Fruit fly (Drosophila melanogaster) whole organism, embryonic: Measurements from ENCODE around the gene Ir7g.
A peak's percentile ranks its signal among the peaks of the same experiment; 100 is the strongest.

Source experiments
- Antp ChIP-seq: fragments of 200-800 bp; sonication (Bioruptor generic); optimal IDR thresholded peaks from 3 replicates; lab custom pipeline; 2016; ENCODE audit warnings: missing biosample characterization, missing genetic modification characterization
- Atf-2 ChIP-seq: fragments of 200-800 bp; sonication (Bioruptor generic); optimal IDR thresholded peaks from 2 replicates; lab custom pipeline; 2016; ENCODE audit warnings: missing biosample characterization, missing genetic modification characterization
- Atf3 ChIP-seq: fragments of 200-800 bp; sonication (Bioruptor generic); optimal IDR thresholded peaks from 3 replicates; lab custom pipeline; 2016; ENCODE audit warnings: missing biosample characterization, missing genetic modification characterization
- BtbVII ChIP-seq: fragments of 200-800 bp; sonication (Bioruptor generic); optimal IDR thresholded peaks from 3 replicates; lab custom pipeline; 2017; ENCODE audit warnings: missing biosample characterization, mild to moderate bottlenecking, missing genetic modification characterization
- CG11247 ChIP-seq: fragments of 200-800 bp; sonication (Bioruptor generic); IDR thresholded peaks from 2 replicates; pipeline ENCODE4 v1.3.6; 2022; ENCODE audit warnings: missing biosample characterization, missing genetic modification characterization
- CG12299 ChIP-seq: fragments of 200-800 bp; sonication (Bioruptor generic); optimal IDR thresholded peaks from 2 replicates; lab custom pipeline; 2018; ENCODE audit warnings: missing biosample characterization, mild to moderate bottlenecking, missing genetic modification characterization
- CG13624 ChIP-seq: fragments of 200-800 bp; sonication (Bioruptor generic); optimal IDR thresholded peaks from 2 replicates; lab custom pipeline; 2016; ENCODE audit warnings: missing biosample characterization, missing genetic modification characterization
- CG17568 ChIP-seq: fragments of 200-800 bp; sonication (Bioruptor generic); optimal IDR thresholded peaks from 2 replicates; lab custom pipeline; 2018; ENCODE audit warnings: missing biosample characterization, mild to moderate bottlenecking, missing genetic modification characterization, moderate library complexity
- CG18599 ChIP-seq: fragments of 200-800 bp; sonication (Bioruptor generic); optimal IDR thresholded peaks from 3 replicates; lab custom pipeline; 2017; ENCODE audit warnings: missing biosample characterization, missing genetic modification characterization, mild to moderate bottlenecking, moderate library complexity, missing genetic modification reagents
- CG2199 ChIP-seq: fragments of 200-800 bp; sonication (Bioruptor generic); IDR thresholded peaks from 3 replicates; pipeline ENCODE4 v1.3.6; 2022; ENCODE audit warnings: missing biosample characterization, missing genetic modification characterization
- CG2202 ChIP-seq: fragments of 200-800 bp; sonication (Bioruptor generic); optimal IDR thresholded peaks from 2 replicates; lab custom pipeline; 2018; ENCODE audit warnings: missing biosample characterization, mild to moderate bottlenecking, missing genetic modification characterization
- CG2875 ChIP-seq: fragments of 200-800 bp; sonication (Bioruptor generic); optimal IDR thresholded peaks from 2 replicates; lab custom pipeline; 2017; ENCODE audit warnings: missing biosample characterization, mild to moderate bottlenecking, missing genetic modification characterization, missing genetic modification reagents
- CG3838 ChIP-seq: fragments of 200-800 bp; sonication (Bioruptor generic); optimal IDR thresholded peaks from 3 replicates; lab custom pipeline; 2016; ENCODE audit warnings: missing biosample characterization, missing genetic modification characterization
- CG4282 ChIP-seq: fragments of 200-800 bp; sonication (Bioruptor generic); optimal IDR thresholded peaks from 2 replicates; lab custom pipeline; 2016; ENCODE audit warnings: missing biosample characterization, missing genetic modification characterization
- CG7357 ChIP-seq: fragments of 200-800 bp; sonication (Bioruptor generic); IDR thresholded peaks from 3 replicates; pipeline ENCODE4 v1.3.6; 2022; ENCODE audit warnings: missing biosample characterization, missing genetic modification characterization
- CG7372 ChIP-seq: fragments of 200-800 bp; sonication (Bioruptor generic); IDR thresholded peaks from 2 replicates; pipeline ENCODE4 v1.3.6; 2022; ENCODE audit warnings: missing biosample characterization, missing genetic modification characterization
- CG9215 ChIP-seq: fragments of 200-800 bp; sonication (Bioruptor generic); IDR thresholded peaks from 2 replicates; pipeline ENCODE4 v1.3.6; 2022; ENCODE audit warnings: missing biosample characterization, missing genetic modification characterization
- CHES-1-like ChIP-seq: fragments of 200-800 bp; sonication (Bioruptor generic); optimal IDR thresholded peaks from 2 replicates; lab custom pipeline; 2016; ENCODE audit warnings: missing biosample characterization, missing genetic modification characterization
- Doc3 ChIP-seq: fragments of 200-800 bp; sonication (Bioruptor generic); IDR thresholded peaks from 3 replicates; pipeline ENCODE4 v1.3.6; 2022; ENCODE audit warnings: missing biosample characterization, missing genetic modification characterization; ENCODE audit not compliant: partially characterized antibody
- Elba2 ChIP-seq: fragments of 200-800 bp; sonication (Bioruptor generic); optimal IDR thresholded peaks from 3 replicates; lab custom pipeline; 2016; ENCODE audit warnings: missing biosample characterization, missing genetic modification characterization
- HHEX ChIP-seq: fragments of 200-800 bp; sonication (Bioruptor generic); optimal IDR thresholded peaks from 3 replicates; lab custom pipeline; 2017; ENCODE audit warnings: missing biosample characterization, mild to moderate bottlenecking, missing genetic modification characterization, missing genetic modification reagents
- HmgZ ChIP-seq: fragments of 200-800 bp; sonication (Bioruptor generic); optimal IDR thresholded peaks from 2 replicates; lab custom pipeline; 2018; ENCODE audit warnings: missing biosample characterization, mild to moderate bottlenecking, missing genetic modification characterization
- Kr ChIP-seq: fragments of 200-800 bp; sonication (Bioruptor generic); optimal IDR thresholded peaks from 2 replicates; lab custom pipeline; 2017; ENCODE audit warnings: missing biosample characterization, mild to moderate bottlenecking, missing genetic modification characterization
- Lim3 ChIP-seq: fragments of 200-800 bp; sonication (Bioruptor generic); IDR thresholded peaks from 2 replicates; pipeline ENCODE4 v1.3.6; 2022; ENCODE audit warnings: missing biosample characterization, missing genetic modification characterization
- MESR4 ChIP-seq: fragments of 200-800 bp; sonication (Bioruptor generic); optimal IDR thresholded peaks from 2 replicates; lab custom pipeline; 2018; ENCODE audit warnings: missing biosample characterization, mild to moderate bottlenecking, missing genetic modification characterization, moderate library complexity
- Mes4 ChIP-seq: fragments of 200-800 bp; sonication (Bioruptor generic); optimal IDR thresholded peaks from 2 replicates; lab custom pipeline; 2016; ENCODE audit warnings: missing biosample characterization, missing genetic modification characterization
- Poxn ChIP-seq: fragments of 200-800 bp; sonication (Bioruptor generic); IDR thresholded peaks from 2 replicates; pipeline ENCODE4 v1.3.6; 2022; ENCODE audit warnings: missing biosample characterization, missing genetic modification characterization
- Ravus ChIP-seq: fragments of 200-800 bp; sonication (Bioruptor generic); IDR thresholded peaks from 2 replicates; pipeline ENCODE4 v1.3.6; 2022; ENCODE audit warnings: missing biosample characterization, missing genetic modification characterization
- Sry-δ ChIP-seq: fragments of 200-800 bp; sonication (Bioruptor generic); optimal IDR thresholded peaks from 2 replicates; lab custom pipeline; 2016; ENCODE audit warnings: missing biosample characterization, missing genetic modification characterization
- Xrp1 ChIP-seq: fragments of 200-800 bp; sonication (Bioruptor generic); IDR thresholded peaks from 2 replicates; pipeline ENCODE4 v1.3.6; 2022; ENCODE audit warnings: missing biosample characterization, missing genetic modification characterization
- ato ChIP-seq: fragments of 200-800 bp; sonication (Bioruptor generic); IDR thresholded peaks from 2 replicates; pipeline ENCODE4 v1.3.6; 2022; ENCODE audit warnings: missing biosample characterization, missing genetic modification characterization; ENCODE audit not compliant: partially characterized antibody
- caup ChIP-seq: fragments of 200-800 bp; sonication (Bioruptor generic); optimal IDR thresholded peaks from 3 replicates; lab custom pipeline; 2017; ENCODE audit warnings: missing biosample characterization, mild to moderate bottlenecking, missing genetic modification characterization, moderate library complexity; ENCODE audit not compliant: severe bottlenecking
- chn ChIP-seq: fragments of 200-800 bp; sonication (Bioruptor generic); optimal IDR thresholded peaks from 2 replicates; lab custom pipeline; 2016; ENCODE audit warnings: missing biosample characterization, missing genetic modification characterization
- en ChIP-seq: fragments of 200-800 bp; sonication (Bioruptor generic); optimal IDR thresholded peaks from 2 replicates; lab custom pipeline; 2016; ENCODE audit warnings: missing biosample characterization, missing genetic modification characterization
- fd96Cb ChIP-seq: fragments of 200-800 bp; sonication (Bioruptor generic); optimal IDR thresholded peaks from 2 replicates; lab custom pipeline; 2018; ENCODE audit warnings: missing biosample characterization, mild to moderate bottlenecking, missing genetic modification characterization, moderate library complexity
- fru ChIP-seq: fragments of >200 bp; optimal IDR thresholded peaks from 2 replicates; lab custom pipeline; 2017
- grn ChIP-seq: fragments of 200-800 bp; sonication (Bioruptor generic); optimal IDR thresholded peaks from 3 replicates; lab custom pipeline; 2017; ENCODE audit warnings: missing biosample characterization, missing genetic modification characterization
- gsb ChIP-seq: fragments of 200-800 bp; sonication (Bioruptor generic); IDR thresholded peaks from 2 replicates; pipeline ENCODE4 v1.3.6; 2022; ENCODE audit warnings: missing biosample characterization, missing genetic modification characterization
- kni ChIP-seq: fragments of 200-800 bp; sonication (Bioruptor generic); optimal IDR thresholded peaks from 3 replicates; lab custom pipeline; 2017; ENCODE audit warnings: mild to moderate bottlenecking, missing biosample characterization, missing genetic modification reagents, missing genetic modification characterization
- maf-S ChIP-seq: fragments of 200-800 bp; sonication (Bioruptor generic); optimal IDR thresholded peaks from 2 replicates; lab custom pipeline; 2016; ENCODE audit warnings: missing biosample characterization, missing genetic modification characterization
- otp ChIP-seq: fragments of 200-800 bp; sonication (Bioruptor generic); IDR thresholded peaks from 3 replicates; pipeline ENCODE4, ENCODE4 v1.3.6; 2022; ENCODE audit warnings: missing biosample characterization, missing genetic modification characterization
- phol ChIP-seq: fragments of 200-800 bp; sonication (Bioruptor generic); optimal IDR thresholded peaks from 3 replicates; lab custom pipeline; 2018; ENCODE audit warnings: missing biosample characterization, mild to moderate bottlenecking, missing genetic modification characterization, moderate library complexity
- pita ChIP-seq: fragments of 200-800 bp; sonication (Bioruptor generic); optimal IDR thresholded peaks from 2 replicates; lab custom pipeline; 2017; ENCODE audit warnings: missing biosample characterization, mild to moderate bottlenecking, missing genetic modification characterization
- sna ChIP-seq: fragments of 200-800 bp; sonication (Bioruptor generic); IDR thresholded peaks from 2 replicates; pipeline ENCODE4 v1.3.6; 2022; ENCODE audit warnings: missing biosample characterization, missing genetic modification characterization; ENCODE audit not compliant: partially characterized antibody
- stc ChIP-seq: fragments of 200-800 bp; sonication (Bioruptor generic); IDR thresholded peaks from 2 replicates; pipeline ENCODE4 v1.3.6; 2022; ENCODE audit warnings: missing biosample characterization, missing genetic modification characterization
- tap ChIP-seq: fragments of 200-800 bp; optimal IDR thresholded peaks from 3 replicates; lab custom pipeline; 2019; ENCODE audit warnings: missing biosample characterization, mild to moderate bottlenecking, missing genetic modification characterization, moderate library complexity
- tna ChIP-seq: fragments of 200-800 bp; sonication (Bioruptor generic); IDR thresholded peaks from 2 replicates; pipeline ENCODE4 v1.3.6; 2022; ENCODE audit warnings: missing biosample characterization, missing genetic modification characterization; ENCODE audit not compliant: partially characterized antibody
- zfh1 ChIP-seq: fragments of 200-800 bp; sonication (Bioruptor generic); IDR thresholded peaks from 3 replicates; pipeline ENCODE4 v1.3.6; 2022; ENCODE audit warnings: missing biosample characterization, missing genetic modification characterization
- zfh2 ChIP-seq: fragments of 200-800 bp; sonication (Bioruptor generic); optimal IDR thresholded peaks from 2 replicates; lab custom pipeline; 2016; ENCODE audit warnings: missing biosample characterization, missing genetic modification characterization

Ir7g gene

dm6 chrX:7901153-7902038 is 16.9 kb downstream of the Ir7g start, which contains the start of the genes RpS6 and bys (continued):
- TF ChIP-seq CHES-1-like (peak; percentile 5), CG7372 (no peak), chn (GFP tag; lab: Kevin White, UChicago) (peak; percentile 37), CG4282 (GFP tag; lab: Kevin White, UChicago) (no peak), tna (peak; percentile 68; the same call in 1 of the 2 replicates), CG2199 (GFP tag; lab: Robert Waterston, UW) (peak; percentile 79; the same call in 1 of the 3 replicates), pita (GFP tag; lab: Kevin White, UChicago) (no peak), gsb (GFP tag; lab: Robert Waterston, UW) (peak; percentile 31), ato (GFP tag; lab: Robert Waterston, UW) (peak; percentile 76), Ravus (GFP tag; lab: Robert Waterston, UW) (no peak), fru (no peak), HmgZ (tag; lab: Kevin White, UChicago) (no peak), CG18599 (GFP tag; lab: Kevin White, UChicago) (peak; percentile 46), Elba2 (GFP tag; lab: Kevin White, UChicago) (no peak), CG13624 (GFP tag; lab: Kevin White, UChicago) (peak; percentile 32), CG2875 (peak; percentile 55), Lim3 (no peak), phol (peak; percentile 34), tap (tag; lab: Kevin White, UChicago) (no peak), grn (no peak), Kr (GFP tag; lab: Kevin White, UChicago) (no peak), Sry-δ (GFP tag; lab: Kevin White, UChicago) (peak; percentile 78), Atf-2 (GFP tag; lab: Kevin White, UChicago) (no peak), Mes4 (GFP tag; lab: Kevin White, UChicago) (peak; percentile 64), MESR4 (GFP tag; lab: Kevin White, UChicago) (peak; percentile 93), Poxn (no peak), CG7357 (GFP tag; lab: Robert Waterston, UW) (no peak), CG17568 (GFP tag; lab: Kevin White, UChicago) (no peak), maf-S (GFP tag; lab: Kevin White, UChicago) (peak; percentile 18), stc (GFP tag; lab: Robert Waterston, UW) (no peak), kni (peak; percentile 30), zfh1 (GFP tag; lab: Robert Waterston, UW) (peak; percentile 69), sna (GFP tag; lab: Robert Waterston, UW) (0 out of 2 replicates have a peak, but pooled peaks have one; percentile 36), Atf3 (GFP tag; lab: Kevin White, UChicago) (no peak), fd96Cb (tag; lab: Kevin White, UChicago) (no peak), CG11247 (GFP tag; lab: Robert Waterston, UW) (peak; percentile 70), Doc3 (peak; percentile 71; the same call in 2 of the 3 replicates), CG12299 (tag; lab: Kevin White, UChicago) (no peak), zfh2 (GFP tag; lab: Kevin White, UChicago) (peak; percentile 49), CG9215 (GFP tag; lab: Robert Waterston, UW) (no peak; the same call in 1 of the 2 replicates), Xrp1 (no peak), CG2202 (tag; lab: Kevin White, UChicago) (peak; percentile 14), caup (GFP tag; lab: Kevin White, UChicago) (peak; percentile 69), CG3838 (no peak), Antp (GFP tag; lab: Kevin White, UChicago) (peak; percentile 35), HHEX (peak; percentile 57), en (GFP tag; lab: Kevin White, UChicago) (no peak), otp (GFP tag; lab: Robert Waterston, UW) (peak; percentile 72; the same call in 2 of the 3 replicates), BtbVII (GFP tag; lab: Kevin White, UChicago) (peak; percentile 77)
